Worm (Caenorhabditis elegans) whole organism, young adult: ENCODE results near the gene pho-6.

Experiments
- D2030.7 ChIP-seq: fragments of 200-800 bp; sonication (Bioruptor generic); IDR thresholded peaks from 2 replicates; pipeline ENCODE4 v1.3.6; 2022; ENCODE audit warnings: missing genetic modification reagents, missing genetic modification characterization, missing compliant biosample characterization
- F23B12.7 ChIP-seq: sonication (generic microtip); optimal IDR thresholded peaks from 2 replicates; lab custom pipeline; 2017; ENCODE audit warnings: missing genetic modification characterization, mild to moderate bottlenecking, missing compliant biosample characterization, antibody characterized with exemption, moderate library complexity; ENCODE audit not compliant: insufficient read depth
- F57C9.4 ChIP-seq: sonication (generic microtip); optimal IDR thresholded peaks from 2 replicates; lab custom pipeline; 2017; ENCODE audit warnings: mild to moderate bottlenecking, missing genetic modification characterization, missing compliant biosample characterization
- K11D2.4 ChIP-seq: fragments of 200-800 bp; sonication (Bioruptor generic); IDR thresholded peaks from 2 replicates; pipeline ENCODE4 v1.3.6; 2022; ENCODE audit warnings: missing genetic modification reagents, missing genetic modification characterization, missing compliant biosample characterization
- Y53F4B.3 ChIP-seq: fragments of 200-800 bp; sonication (Bioruptor generic); IDR thresholded peaks from 2 replicates; pipeline ENCODE4 v1.3.6; 2022; ENCODE audit warnings: missing genetic modification reagents, missing genetic modification characterization, missing compliant biosample characterization
- akir-1 ChIP-seq: fragments of 200-800 bp; sonication (Bioruptor generic); optimal IDR thresholded peaks from 2 replicates; lab custom pipeline; 2018; ENCODE audit warnings: mild to moderate bottlenecking, missing genetic modification characterization, moderate library complexity, missing compliant biosample characterization
- ama-1 ChIP-seq, 3 experiments: fragments of 150-350 bp in 1 of 3; sonication (generic microtip) in 2 of 3; optimal IDR thresholded peaks; 2 replicates each; lab custom pipeline; 2014 to 2018; ENCODE audit warnings: missing biosample characterization in 2 of 3, missing genetic modification characterization in 2 of 3, missing genetic modification reagents in 2 of 3
- atf-7 ChIP-seq: sonication (generic microtip); optimal IDR thresholded peaks from 2 replicates; lab custom pipeline; 2017; ENCODE audit warnings: mild to moderate bottlenecking, missing genetic modification characterization, missing compliant biosample characterization
- attf-5 ChIP-seq: fragments of 200-800 bp; sonication (Bioruptor generic); optimal IDR thresholded peaks from 2 replicates; lab custom pipeline; 2018; ENCODE audit warnings: mild to moderate bottlenecking, missing genetic modification characterization, missing compliant biosample characterization
- bed-2 ChIP-seq: fragments of 200-800 bp; sonication (Bioruptor generic); IDR thresholded peaks from 2 replicates; pipeline ENCODE4 v1.3.6; 2022; ENCODE audit warnings: missing genetic modification reagents, missing genetic modification characterization, missing compliant biosample characterization
- ccch-3 ChIP-seq: fragments of 200-800 bp; sonication (Bioruptor generic); optimal IDR thresholded peaks from 2 replicates; lab custom pipeline; 2018; ENCODE audit warnings: mild to moderate bottlenecking, missing genetic modification characterization, missing compliant biosample characterization
- ceh-40 ChIP-seq: fragments of 200-800 bp; sonication (Bioruptor generic); IDR thresholded peaks from 2 replicates; pipeline ENCODE4 v1.3.6; 2022; ENCODE audit warnings: missing genetic modification characterization, missing compliant biosample characterization
- ceh-58 ChIP-seq: fragments of 200-800 bp; sonication (Bioruptor generic); IDR thresholded peaks from 2 replicates; pipeline ENCODE4 v1.3.6; 2022; ENCODE audit warnings: missing genetic modification characterization, missing compliant biosample characterization
- ceh-91 ChIP-seq: fragments of 200-800 bp; sonication (Bioruptor generic); IDR thresholded peaks from 2 replicates; pipeline ENCODE4 v1.3.6; 2022; ENCODE audit warnings: missing genetic modification reagents, missing genetic modification characterization, missing compliant biosample characterization
- chd-7 ChIP-seq: sonication (generic microtip); optimal IDR thresholded peaks from 2 replicates; lab custom pipeline; 2016; ENCODE audit warnings: mild to moderate bottlenecking, missing genetic modification characterization, moderate library complexity, missing compliant biosample characterization
- efl-1 ChIP-seq: fragments of 150-350 bp; optimal IDR thresholded peaks from 2 replicates; lab custom pipeline; 2014; ENCODE audit warnings: missing biosample characterization, missing genetic modification reagents, missing genetic modification characterization
- egl-44 ChIP-seq: fragments of 200-800 bp; sonication (Bioruptor generic); IDR thresholded peaks from 2 replicates; pipeline ENCODE4 v1.3.6; 2022; ENCODE audit warnings: missing genetic modification reagents, missing genetic modification characterization, missing compliant biosample characterization
- hmg-1.2 ChIP-seq: fragments of 200-800 bp; sonication (Bioruptor generic); IDR thresholded peaks from 2 replicates; pipeline ENCODE4 v1.3.6; 2022; ENCODE audit warnings: missing genetic modification reagents, missing genetic modification characterization, missing compliant biosample characterization
- hmg-20 ChIP-seq: fragments of 200-800 bp; sonication (Bioruptor generic); IDR thresholded peaks from 2 replicates; pipeline ENCODE4 v1.3.6; 2022; ENCODE audit warnings: missing genetic modification reagents, missing genetic modification characterization, missing compliant biosample characterization
- lag-1 ChIP-seq: fragments of 200-800 bp; sonication (Bioruptor generic); IDR thresholded peaks from 2 replicates; pipeline ENCODE4 v1.3.6; 2022; ENCODE audit warnings: missing genetic modification reagents, missing genetic modification characterization, missing compliant biosample characterization
- let-526 ChIP-seq: fragments of 200-800 bp; sonication (Bioruptor generic); IDR thresholded peaks from 2 replicates; pipeline ENCODE4 v1.3.6; 2022; ENCODE audit warnings: missing genetic modification reagents, missing genetic modification characterization, missing compliant biosample characterization
- lin-35 ChIP-seq, 3 experiments: fragments of 150-350 bp in 2 of 3; sonication (generic microtip) in 1 of 3; optimal IDR thresholded peaks; 2 replicates each; lab custom pipeline; 2014 to 2018; ENCODE audit warnings: missing biosample characterization in 3 of 3, missing genetic modification characterization in 3 of 3, missing genetic modification reagents in 3 of 3
- lin-40 ChIP-seq: sonication (generic microtip); optimal IDR thresholded peaks from 2 replicates; lab custom pipeline; 2016; ENCODE audit warnings: missing genetic modification characterization, mild to moderate bottlenecking, missing compliant biosample characterization, missing genotype, missing genetic modification reagents
- madf-6 ChIP-seq: fragments of 200-800 bp; sonication (Bioruptor generic); IDR thresholded peaks from 2 replicates; pipeline ENCODE4 v1.3.6; 2022; ENCODE audit warnings: missing genetic modification reagents, missing genetic modification characterization, missing compliant biosample characterization
- nfya-2 ChIP-seq: fragments of 200-800 bp; sonication (Bioruptor generic); IDR thresholded peaks from 2 replicates; pipeline ENCODE4 v1.3.6; 2022; ENCODE audit warnings: missing genetic modification reagents, missing genetic modification characterization, missing compliant biosample characterization
- nfyb-1 ChIP-seq: fragments of 200-800 bp; sonication (Bioruptor generic); IDR thresholded peaks from 2 replicates; pipeline ENCODE4 v1.3.6; 2022; ENCODE audit warnings: missing genetic modification reagents, missing genetic modification characterization, missing compliant biosample characterization
- nhr-80 ChIP-seq: sonication (generic microtip); optimal IDR thresholded peaks from 2 replicates; lab custom pipeline; 2016; ENCODE audit warnings: missing genetic modification characterization, missing compliant biosample characterization
- snpc-1.1 ChIP-seq: sonication (generic microtip); optimal IDR thresholded peaks from 2 replicates; lab custom pipeline; 2017; ENCODE audit warnings: missing genetic modification characterization, mild to moderate bottlenecking, missing compliant biosample characterization, antibody characterized with exemption, moderate library complexity, missing genotype, missing genetic modification reagents; ENCODE audit not compliant: insufficient read depth
- tlf-1 ChIP-seq: fragments of 200-800 bp; sonication (Bioruptor generic); optimal IDR thresholded peaks from 2 replicates; lab custom pipeline; 2018; ENCODE audit warnings: mild to moderate bottlenecking, missing genetic modification characterization, missing compliant biosample characterization
- unc-130 ChIP-seq: sonication (generic microtip); optimal IDR thresholded peaks from 2 replicates; lab custom pipeline; 2016; ENCODE audit warnings: missing genetic modification reagents, missing genetic modification characterization, missing compliant biosample characterization
- xnd-1 ChIP-seq: sonication (generic microtip); optimal IDR thresholded peaks from 2 replicates; lab custom pipeline; 2016; ENCODE audit warnings: missing genotype, missing genetic modification reagents, missing genetic modification characterization, missing compliant biosample characterization
- zfh-2 ChIP-seq: fragments of 200-800 bp; sonication (Bioruptor generic); conservative IDR thresholded peaks from 2 replicates; pipeline ENCODE4 v1.3.6; 2022; ENCODE audit warnings: missing genetic modification reagents, missing genetic modification characterization, missing compliant biosample characterization
- ztf-26 ChIP-seq: sonication (generic microtip); optimal IDR thresholded peaks from 2 replicates; lab custom pipeline; 2017; ENCODE audit warnings: missing genetic modification characterization, missing compliant biosample characterization
- ztf-3 ChIP-seq: fragments of 200-800 bp; sonication (Bioruptor generic); optimal IDR thresholded peaks from 2 replicates; lab custom pipeline; 2018; ENCODE audit warnings: mild to moderate bottlenecking, missing genetic modification characterization, missing compliant biosample characterization

Gene pho-6

ce11 chrV:8403916-8404315, 9.7 kb upstream of the pho-6 start:
- no peak for TF ChIP-seq lin-35 (GFP tag; optimal IDR thresholded peaks at IDR 0.05; lab: Kevin White, UChicago)
- TF ChIP-seq bed-2 (GFP tag; lab: Robert Waterston, UW): no peak
- TF ChIP-seq efl-1 (GFP tag; lab: Kevin White, UChicago): no peak
- TF ChIP-seq madf-6 (GFP tag; lab: Robert Waterston, UW): no peak
- TF ChIP-seq K11D2.4 (GFP tag; lab: Robert Waterston, UW): no peak
- no peak for TF ChIP-seq let-526 (GFP tag; lab: Robert Waterston, UW)
- TF ChIP-seq ccch-3 (GFP tag; lab: Kevin White, UChicago): no peak
- TF ChIP-seq nfya-2 (GFP tag; lab: Robert Waterston, UW): no peak
- TF ChIP-seq zfh-2 (GFP tag; lab: Robert Waterston, UW): no peak
- TF ChIP-seq attf-5 (GFP tag; lab: Kevin White, UChicago): no peak
- TF ChIP-seq lag-1 (GFP tag; lab: Robert Waterston, UW): no peak

DNA sequence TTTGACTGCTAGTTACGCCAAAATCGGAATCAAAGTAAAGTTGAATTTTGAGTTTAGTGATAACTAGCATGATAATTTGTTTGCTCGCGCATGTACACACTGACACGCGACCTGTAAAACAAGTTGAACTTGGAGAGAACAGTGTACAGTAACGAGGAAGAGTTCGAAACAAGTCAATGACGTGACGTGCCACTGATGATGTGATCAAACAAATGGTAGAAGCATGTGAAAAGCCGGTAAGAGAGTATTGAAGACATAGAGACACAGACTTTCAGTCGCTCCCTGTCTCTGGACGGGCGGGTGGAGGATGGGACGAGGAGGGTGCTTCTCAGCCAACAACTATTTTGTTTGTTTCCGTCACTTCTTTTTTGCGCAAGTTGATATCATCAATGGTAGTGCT, 8.9 kb upstream of the pho-6 start:
- TF ChIP-seq F23B12.7 (no peak), hmg-1.2 (peak; percentile 45; the same call in 1 of the 2 replicates), tlf-1 (GFP tag; lab: Kevin White, UChicago) (no peak), nhr-80 (tag; lab: Kevin White, UChicago) (peak; percentile 33), ceh-91 (no peak)

- TF ChIP-seq hmg-20 (GFP tag; lab: Robert Waterston, UW) (no peak), lag-1 (GFP tag; lab: Robert Waterston, UW) (no peak), Y53F4B.3 (no peak), akir-1 (GFP tag; lab: Kevin White, UChicago) (no peak), nhr-80 (tag; lab: Kevin White, UChicago) (peak; percentile 83), atf-7 (peak; percentile 14)
These were observed 8.1 kb upstream of the pho-6 start, which contains the start of gene F52E1.9 for ce11 chrV:8402392-8402791. F52E1.9 (minus strand) TSS chrV:8402669.

ce11 chrV:8401267-8401666, 7.0 kb upstream of the pho-6 start:
- TF ChIP-seq ceh-58 (GFP tag; lab: Robert Waterston, UW) (no peak), F57C9.4 (tag; lab: Kevin White, UChicago) (no peak), D2030.7 (GFP tag; lab: Robert Waterston, UW) (no peak), hmg-20 (GFP tag; lab: Robert Waterston, UW) (no peak), nfyb-1 (no peak), ama-1 (optimal IDR thresholded peaks at IDR 0.05; lab: Kevin White, UChicago) (no peak), ama-1 (GFP tag; optimal IDR thresholded peaks at IDR 0.05; lab: Kevin White, UChicago) (no peak), lin-40 (tag; lab: Kevin White, UChicago) (no peak), madf-6 (GFP tag; lab: Robert Waterston, UW) (no peak), egl-44 (GFP tag; lab: Robert Waterston, UW) (no peak), ztf-3 (no peak), unc-130 (GFP tag; lab: Kevin White, UChicago) (no peak), ztf-26 (tag; lab: Kevin White, UChicago) (no peak), snpc-1.1 (tag; lab: Kevin White, UChicago) (no peak), ceh-40 (GFP tag; lab: Robert Waterston, UW) (no peak), atf-7 (no peak), xnd-1 (tag; lab: Kevin White, UChicago) (no peak), chd-7 (tag; lab: Kevin White, UChicago) (no peak)
